Worm (Caenorhabditis elegans) whole organism, L1 larva: ENCODE results near the gene srh-24.

ENCODE experiments used
- ceh-8 ChIP-seq: fragments of 200-800 bp; sonication (Bioruptor generic); optimal IDR thresholded peaks from 2 replicates; lab custom pipeline; 2018; ENCODE audit warnings: mild to moderate bottlenecking, missing genetic modification characterization, moderate library complexity, missing compliant biosample characterization
- ceh-88 ChIP-seq: fragments of 200-800 bp; sonication (Bioruptor generic); IDR thresholded peaks from 2 replicates; pipeline ENCODE4 v1.3.6; 2022; ENCODE audit warnings: missing genetic modification characterization, missing compliant biosample characterization
- mef-2 ChIP-seq: fragments of 150-350 bp; optimal IDR thresholded peaks from 2 replicates; lab custom pipeline; 2014; ENCODE audit warnings: missing biosample characterization, missing genetic modification characterization
- nhr-71 ChIP-seq: sonication (generic microtip); optimal IDR thresholded peaks from 2 replicates; lab custom pipeline; 2016; ENCODE audit warnings: mild to moderate bottlenecking, missing genetic modification characterization, moderate library complexity, missing compliant biosample characterization
- sox-4 ChIP-seq: sonication (generic microtip); optimal IDR thresholded peaks from 2 replicates; lab custom pipeline; 2016; ENCODE audit warnings: missing genetic modification characterization, missing compliant biosample characterization
- unc-130 ChIP-seq: fragments of 150-350 bp; optimal IDR thresholded peaks from 2 replicates; lab custom pipeline; 2017; ENCODE audit warnings: missing biosample characterization, missing genetic modification characterization, inconsistent platforms

The srh-24 gene

ce11 chrV:13909400-13909799 is 51.4 kb downstream of the srh-24 start, which contains the start of gene C06B3.7 (continued):
- peak; percentile 96 for TF ChIP-seq unc-130 (tag; lab: Kevin White, UChicago)
- peak; percentile 61 for TF ChIP-seq sox-4 (tag; lab: Kevin White, UChicago)
- no peak for TF ChIP-seq ceh-8
- TF ChIP-seq mef-2, result peak; percentile 64
- TF ChIP-seq, all 84 proteins: peak for 49

ce11 chrV:13908916-13909176 is 52.0 kb downstream of the srh-24 start, which contains the start of gene C06B3.6:
Gene C06B3.6 (minus strand): TSS chrV:13908967.
- TF ChIP-seq nhr-71 (tag; lab: Kevin White, UChicago) (no peak), ceh-88 (GFP tag; lab: Robert Waterston, UW) (peak; percentile 1; the same call in 1 of the 2 replicates), ceh-8 (no peak)
